Fruit fly (Drosophila melanogaster) whole organism: ENCODE data around the gene CG14435.
A peak's percentile ranks its signal among the peaks of the same experiment; 100 is the strongest.

Experiments used
- CG8478 ChIP-seq: fragments of >200 bp; optimal IDR thresholded peaks from 2 replicates; lab custom pipeline; 2018; ENCODE audit warnings: inconsistent platforms
- Dll ChIP-seq: fragments of >200 bp; optimal IDR thresholded peaks from 2 replicates; lab custom pipeline; 2017
- EcR ChIP-seq, 2 experiments: fragments of >200 bp; optimal IDR thresholded peaks; 2 replicates each; lab custom pipeline; 2017; ENCODE audit warnings: missing biosample characterization in 2 of 2, missing genetic modification characterization in 2 of 2, missing genetic modification reagents in 2 of 2
- pan ChIP-seq: fragments of >200 bp; optimal IDR thresholded peaks from 2 replicates; lab custom pipeline; 2017
- psq ChIP-seq: fragments of >200 bp; optimal IDR thresholded peaks from 2 replicates; lab custom pipeline; 2017
- usp ChIP-seq: fragments of >200 bp; optimal IDR thresholded peaks from 2 replicates; lab custom pipeline; 2017; ENCODE audit warnings: missing biosample characterization, missing genetic modification characterization, mixed read lengths

Gene CG14435

dm6 chrX:6794190-6794589 lies 49.5 kb downstream of the CG14435 start:
- no peak for TF ChIP-seq usp (GFP tag; lab: Kevin White, UChicago)

dm6 chrX:6793390-6793789 lies 50.3 kb downstream of the CG14435 start:
- TF ChIP-seq Dll (lab: Kevin White, UChicago) (no peak), EcR (GFP tag; optimal IDR thresholded peaks at IDR 0.05; lab: Kevin White, UChicago) (no peak), usp (GFP tag; lab: Kevin White, UChicago) (no peak), psq (lab: Kevin White, UChicago) (no peak), pan (no peak), CG8478 (lab: Kevin White, UChicago) (no peak)

dm6 chrX:6792891-6793290 lies 50.8 kb downstream of the CG14435 start:
- no peak for TF ChIP-seq usp (GFP tag; lab: Kevin White, UChicago)
- TF ChIP-seq pan = no peak
- no peak for TF ChIP-seq CG8478 (lab: Kevin White, UChicago)
- TF ChIP-seq psq (lab: Kevin White, UChicago) = no peak
- TF ChIP-seq Dll (lab: Kevin White, UChicago) = no peak
- no peak for TF ChIP-seq EcR (GFP tag; optimal IDR thresholded peaks at IDR 0.05; lab: Kevin White, UChicago)

DNA sequence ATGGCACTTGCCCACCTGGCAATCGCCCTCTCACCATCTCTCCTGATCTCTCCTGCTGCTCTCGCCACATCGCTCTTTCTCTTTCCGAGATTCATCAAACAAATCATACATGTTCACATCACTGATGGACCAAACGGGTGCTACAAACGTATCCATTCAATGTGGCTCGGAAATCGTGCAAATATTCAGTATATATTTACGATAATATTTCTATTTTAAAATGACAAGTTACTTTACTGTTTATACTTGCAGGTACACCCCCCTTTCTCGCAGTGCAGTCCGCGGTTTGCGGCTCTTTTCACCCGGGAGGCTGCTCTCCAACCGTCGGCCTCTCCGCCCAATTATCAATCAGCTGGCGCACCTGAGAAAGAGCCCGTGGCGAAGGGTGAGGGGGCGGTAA lies 52.2 kb downstream of the CG14435 start:
- TF ChIP-seq Dll (lab: Kevin White, UChicago) (peak; percentile 50), CG8478 (lab: Kevin White, UChicago) (no peak)

DNA sequence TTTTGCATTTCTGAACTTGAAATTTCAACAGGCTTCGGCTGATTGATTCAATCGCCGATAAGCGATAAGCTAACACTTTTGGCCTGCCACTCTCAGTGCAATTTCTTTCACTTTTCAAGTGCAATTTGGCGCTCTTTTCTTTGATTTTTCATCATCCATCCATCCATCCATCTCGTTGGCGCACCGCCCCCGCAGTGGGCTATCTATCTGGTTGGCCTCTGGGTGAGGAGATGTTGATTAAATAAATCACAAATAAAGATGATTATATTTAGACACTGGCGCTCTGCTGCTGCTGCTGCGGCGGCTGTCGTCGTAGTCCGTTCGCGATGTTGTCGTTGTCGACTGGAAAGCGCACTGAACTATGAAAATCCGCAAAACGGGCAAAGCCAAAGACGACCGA lies 52.8 kb downstream of the CG14435 start:
- TF ChIP-seq pan (no peak), psq (lab: Kevin White, UChicago) (no peak), CG8478 (lab: Kevin White, UChicago) (no peak), usp (GFP tag; lab: Kevin White, UChicago) (no peak), EcR (GFP tag; optimal IDR thresholded peaks at IDR 0.05; lab: Kevin White, UChicago) (no peak), Dll (lab: Kevin White, UChicago) (no peak)
